Worm (Caenorhabditis elegans): ENCODE data around the gene idpp-14.
A peak's percentile ranks its signal among the peaks of the same experiment; 100 is the strongest.

The idpp-14 gene

ce11 chrX:16124290-16124689 is 42.1 kb downstream of the idpp-14 start:
- TF ChIP-seq him-1 (tag; optimal IDR thresholded peaks at IDR 0.05) (no peak), dao-5 (tag; optimal IDR thresholded peaks at IDR 0.05) (no peak), W03F9.2 (tag; optimal IDR thresholded peaks at IDR 0.05) (no peak)

ce11 chrX:16124794-16125193 is 42.6 kb downstream of the idpp-14 start:
- no peak for TF ChIP-seq dao-5 (tag; optimal IDR thresholded peaks at IDR 0.05)
- no peak for TF ChIP-seq W03F9.2 (tag; optimal IDR thresholded peaks at IDR 0.05)
- no peak for TF ChIP-seq him-1 (tag; optimal IDR thresholded peaks at IDR 0.05)

- no peak for TF ChIP-seq him-1 (tag; optimal IDR thresholded peaks at IDR 0.05)
- no peak for TF ChIP-seq W03F9.2 (tag; optimal IDR thresholded peaks at IDR 0.05)
- no peak for TF ChIP-seq dao-5 (tag; optimal IDR thresholded peaks at IDR 0.05)
These were observed 46.6 kb downstream of the idpp-14 start, which contains the start of gene ZK1073.1 for ce11 chrX:16128794-16129193. Gene ZK1073.1 (minus strand): TSS chrX:16128865.

DNA sequence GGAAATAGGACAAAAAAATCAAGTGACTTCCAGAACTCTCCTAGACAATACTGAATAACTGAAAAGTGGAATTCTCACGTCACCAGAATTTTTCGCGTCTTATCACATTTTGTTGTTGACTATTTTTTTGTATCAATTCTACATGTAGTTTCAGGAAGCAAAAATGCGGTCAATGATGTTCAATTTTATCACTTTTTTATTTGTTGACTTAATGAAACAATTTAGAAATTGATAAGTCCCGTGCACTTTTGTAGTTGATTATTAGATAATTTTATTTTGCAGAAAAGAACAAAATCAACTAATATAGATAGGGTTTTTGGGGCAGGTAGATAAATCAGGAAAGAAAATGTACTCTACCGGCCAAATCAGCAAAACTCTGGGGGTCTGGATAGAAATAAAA is 48.1 kb downstream of the idpp-14 start:
- TF ChIP-seq W03F9.2 (tag; optimal IDR thresholded peaks at IDR 0.05): no peak
- no peak for TF ChIP-seq dao-5 (tag; optimal IDR thresholded peaks at IDR 0.05)
- TF ChIP-seq him-1 (tag; optimal IDR thresholded peaks at IDR 0.05): no peak

ce11 chrX:16131044-16131443 is 48.9 kb downstream of the idpp-14 start:
- TF ChIP-seq dao-5 (tag; optimal IDR thresholded peaks at IDR 0.05) (no peak), him-1 (tag; optimal IDR thresholded peaks at IDR 0.05) (no peak), W03F9.2 (tag; optimal IDR thresholded peaks at IDR 0.05) (no peak)

DNA sequence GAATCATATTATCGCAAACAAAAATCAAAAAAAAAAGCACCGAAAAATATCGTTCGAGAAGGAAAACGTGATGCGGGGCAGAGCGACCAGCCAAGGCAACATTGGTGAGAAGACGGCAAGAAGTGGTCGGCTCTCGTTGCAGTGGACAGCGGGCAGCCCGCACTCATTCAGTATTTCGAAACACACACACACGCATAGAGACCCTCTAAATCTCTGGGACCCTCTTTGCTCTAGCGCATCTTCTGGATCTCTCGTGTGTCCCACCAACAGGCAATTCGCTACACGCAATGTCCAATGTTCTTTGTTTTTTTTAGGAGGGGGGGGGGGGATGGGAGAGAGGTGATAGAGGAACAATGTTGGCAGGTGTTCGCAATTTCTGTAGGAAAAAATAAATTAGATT is 51.7 kb downstream of the idpp-14 start:
- TF ChIP-seq him-1 (tag; optimal IDR thresholded peaks at IDR 0.05): peak; percentile 2
- no peak for TF ChIP-seq dao-5 (tag; optimal IDR thresholded peaks at IDR 0.05)
- TF ChIP-seq W03F9.2 (tag; optimal IDR thresholded peaks at IDR 0.05): no peak
